Fruit fly (Drosophila melanogaster): ENCODE measurements around the gene CG31253.

CG31253 gene

DNA sequence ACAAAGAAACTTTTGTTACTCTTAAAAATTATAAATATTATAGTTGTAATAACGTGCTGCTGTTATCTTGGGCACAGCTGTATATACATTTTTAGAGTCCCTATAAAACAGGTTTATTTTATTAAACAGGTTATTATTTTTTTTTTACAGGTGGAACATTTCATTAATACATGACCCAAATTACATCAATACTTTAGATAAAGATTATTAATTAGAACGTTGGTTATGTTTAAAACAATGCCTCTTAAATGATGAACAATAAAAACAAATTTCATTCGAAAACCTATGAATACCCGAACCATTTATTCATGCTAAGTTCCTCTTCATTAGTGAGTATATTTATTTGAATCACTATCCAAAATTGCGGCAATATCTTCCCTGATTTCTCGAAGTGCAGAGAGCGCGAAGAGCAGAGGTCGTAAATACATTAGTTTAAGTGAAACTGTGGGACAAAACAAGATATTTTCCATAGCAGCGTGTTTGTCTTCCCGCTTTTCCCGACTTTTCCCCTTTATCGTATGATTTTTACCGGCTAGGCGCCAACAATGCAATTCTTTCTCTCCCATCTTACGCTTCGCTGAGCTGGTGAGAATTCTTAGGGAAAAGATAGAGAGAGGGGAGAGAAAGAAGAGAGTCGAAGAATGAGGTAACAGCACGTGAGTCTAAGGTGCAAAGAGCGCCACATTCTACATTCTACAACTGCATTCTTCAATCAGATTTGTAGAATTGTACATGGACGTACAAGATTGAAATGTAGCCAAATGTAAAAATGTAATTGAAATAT, 28.5 kb upstream of the CG31253 start (continued):
- peak; percentile 56 for TF ChIP-seq NfI (GFP tag; optimal IDR thresholded peaks at IDR 0.05)
- peak; percentile 53; the same call in 2 of the 3 replicates for TF ChIP-seq H15 (GFP tag; IDR thresholded peaks at IDR 0.05)
- TF ChIP-seq eve (GFP tag; optimal IDR thresholded peaks at IDR 0.05), result no peak
- peak; percentile 69 for TF ChIP-seq CG7556 (GFP tag; optimal IDR thresholded peaks at IDR 0.05)
- no peak for TF ChIP-seq gt (GFP tag; IDR thresholded peaks at IDR 0.05)
- no peak for TF ChIP-seq CG8359 (GFP tag; optimal IDR thresholded peaks at IDR 0.05; ENCODE audit: borderline replicate concordance)
- peak; percentile 24 for TF ChIP-seq pnt (GFP tag; optimal IDR thresholded peaks at IDR 0.05)
- TF ChIP-seq CG31441 (GFP tag; IDR thresholded peaks at IDR 0.05), result peak; percentile 31; the same call in 1 of the 2 replicates
- TF ChIP-seq CG4424 (GFP tag; optimal IDR thresholded peaks at IDR 0.05), result peak; percentile 60
- 0 out of 2 replicates have a peak, but pooled peaks have one; percentile 6 for TF ChIP-seq stc (GFP tag; IDR thresholded peaks at IDR 0.05)
- 0 out of 2 replicates have a peak, but pooled peaks have one; percentile 37 for TF ChIP-seq gsb (GFP tag; IDR thresholded peaks at IDR 0.05)
- no peak for TF ChIP-seq CG13296 (GFP tag; optimal IDR thresholded peaks at IDR 0.05)
- peak; percentile 3 for TF ChIP-seq CG10209 (GFP tag; optimal IDR thresholded peaks at IDR 0.05)
- TF ChIP-seq Hsf (GFP tag; optimal IDR thresholded peaks at IDR 0.05), result peak; percentile 15
- TF ChIP-seq lbe (GFP tag; optimal IDR thresholded peaks at IDR 0.05), result no peak
- no peak for TF ChIP-seq CG13123 (GFP tag; optimal IDR thresholded peaks at IDR 0.05)
- peak; percentile 51 for TF ChIP-seq Meics (GFP tag; optimal IDR thresholded peaks at IDR 0.05)
- peak; percentile 6 for TF ChIP-seq CG17359 (tag; optimal IDR thresholded peaks at IDR 0.05)
- TF ChIP-seq da (GFP tag; optimal IDR thresholded peaks at IDR 0.05), result no peak
- TF ChIP-seq wdn (GFP tag; IDR thresholded peaks at IDR 0.05), result peak; percentile 46; the same call in 1 of the 2 replicates
- no peak for TF ChIP-seq CG17568 (GFP tag; optimal IDR thresholded peaks at IDR 0.05)
- TF ChIP-seq Drgx (GFP tag; IDR thresholded peaks at IDR 0.05), result peak; percentile 46
- no peak for TF ChIP-seq lola (GFP tag; optimal IDR thresholded peaks at IDR 0.05)
- TF ChIP-seq ranshi (GFP tag; IDR thresholded peaks at IDR 0.05), result peak; percentile 11; the same call in 1 of the 2 replicates
- TF ChIP-seq CG1602 (GFP tag; optimal IDR thresholded peaks at IDR 0.05), result peak; percentile 58
- TF ChIP-seq CG15514 (GFP tag; optimal IDR thresholded peaks at IDR 0.05), result peak; percentile 16
- TF ChIP-seq Deaf1 (tag; optimal IDR thresholded peaks at IDR 0.05), result no peak
- peak; percentile 13 for TF ChIP-seq Usf (GFP tag; optimal IDR thresholded peaks at IDR 0.05)
- TF ChIP-seq dmrt99B (tag; optimal IDR thresholded peaks at IDR 0.05), result peak; percentile 39
- no peak for TF ChIP-seq CG42726 (GFP tag; IDR thresholded peaks at IDR 0.05; ENCODE audit: partially characterized antibody)
- TF ChIP-seq az2 (GFP tag; optimal IDR thresholded peaks at IDR 0.05), result peak; percentile 14
- TF ChIP-seq grau (tag; optimal IDR thresholded peaks at IDR 0.05), result peak; percentile 41
- peak; percentile 56 for TF ChIP-seq dysf (GFP tag; IDR thresholded peaks at IDR 0.05)
- peak; percentile 44; the same call in 1 of the 3 replicates for TF ChIP-seq CG7357 (GFP tag; IDR thresholded peaks at IDR 0.05)
- TF ChIP-seq CG2875 (GFP tag; optimal IDR thresholded peaks at IDR 0.05), result no peak
- no peak for TF ChIP-seq Hmx (GFP tag; optimal IDR thresholded peaks at IDR 0.05)
- TF ChIP-seq CG4707 (GFP tag; optimal IDR thresholded peaks at IDR 0.05), result peak; percentile 80
- peak; percentile 25 for TF ChIP-seq unpg (GFP tag; optimal IDR thresholded peaks at IDR 0.05)
- peak; percentile 31 for TF ChIP-seq phol (tag; optimal IDR thresholded peaks at IDR 0.05)
- TF ChIP-seq CG15601 (tag; optimal IDR thresholded peaks at IDR 0.05), result peak; percentile 99
- TF ChIP-seq nerfin-2 (GFP tag; IDR thresholded peaks at IDR 0.05; ENCODE audit: partially characterized antibody), result no peak
- 0 out of 4 replicates have a peak, but pooled peaks have one; percentile 72 for TF ChIP-seq chinmo (GFP tag; IDR thresholded peaks at IDR 0.05; ENCODE audit: partially characterized antibody)
- peak; percentile 55 for TF ChIP-seq CG11085 (GFP tag; IDR thresholded peaks at IDR 0.05)
- peak; percentile 6 for TF ChIP-seq Side (GFP tag; optimal IDR thresholded peaks at IDR 0.05)
- no peak for TF ChIP-seq CG12071 (GFP tag; optimal IDR thresholded peaks at IDR 0.05)
- no peak for TF ChIP-seq hb (GFP tag; IDR thresholded peaks at IDR 0.05; ENCODE audit: partially characterized antibody)
- TF ChIP-seq slbo (GFP tag; IDR thresholded peaks at IDR 0.05), result peak; percentile 84
- TF ChIP-seq CG13775 (GFP tag; optimal IDR thresholded peaks at IDR 0.05), result peak; percentile 64
